Fruit fly (Drosophila melanogaster) whole organism, embryonic: Measurements from ENCODE around the gene eca.

ENCODE experiments used
- BEAF-32 ChIP-seq: fragments of 200-800 bp; sonication (Bioruptor generic); optimal IDR thresholded peaks from 3 replicates; lab custom pipeline; 2017; ENCODE audit warnings: missing biosample characterization, missing genetic modification characterization, mild to moderate bottlenecking, moderate library complexity, missing genetic modification reagents
- Bdp1 ChIP-seq: fragments of 200-800 bp; sonication (Bioruptor generic); optimal IDR thresholded peaks from 3 replicates; lab custom pipeline; 2016; ENCODE audit warnings: missing biosample characterization, missing genetic modification characterization
- Bgb ChIP-seq: fragments of 200-800 bp; sonication (Bioruptor generic); IDR thresholded peaks from 2 replicates; pipeline ENCODE4 v1.3.6; 2022; ENCODE audit warnings: missing biosample characterization, missing genetic modification characterization; ENCODE audit not compliant: partially characterized antibody
- CG10267 ChIP-seq: fragments of 200-800 bp; sonication (Bioruptor generic); optimal IDR thresholded peaks from 2 replicates; lab custom pipeline; 2018; ENCODE audit warnings: missing biosample characterization, mild to moderate bottlenecking, missing genetic modification characterization, moderate library complexity
- CG10431 ChIP-seq: fragments of 200-800 bp; sonication (Bioruptor generic); optimal IDR thresholded peaks from 3 replicates; lab custom pipeline; 2018; ENCODE audit warnings: missing biosample characterization, mild to moderate bottlenecking, missing genetic modification characterization
- CG10979 ChIP-seq: fragments of 200-800 bp; sonication (Bioruptor generic); optimal IDR thresholded peaks from 2 replicates; lab custom pipeline; 2018; ENCODE audit warnings: missing biosample characterization, mild to moderate bottlenecking, missing genetic modification characterization, moderate library complexity
- CG1233 ChIP-seq: fragments of 200-800 bp; sonication (Bioruptor generic); optimal IDR thresholded peaks from 4 replicates; lab custom pipeline; 2018; ENCODE audit warnings: missing biosample characterization, mild to moderate bottlenecking, missing genetic modification characterization
- CG14710 ChIP-seq: fragments of 200-800 bp; sonication (Bioruptor generic); optimal IDR thresholded peaks from 3 replicates; lab custom pipeline; 2019; ENCODE audit warnings: missing biosample characterization, mild to moderate bottlenecking, missing genetic modification characterization, moderate library complexity
- CG15514 ChIP-seq: fragments of 200-800 bp; sonication (Bioruptor generic); optimal IDR thresholded peaks from 3 replicates; lab custom pipeline; 2017; ENCODE audit warnings: missing biosample characterization, missing genetic modification characterization, mild to moderate bottlenecking, moderate library complexity, missing genetic modification reagents
- CG1603 ChIP-seq: fragments of 200-800 bp; sonication (Bioruptor generic); optimal IDR thresholded peaks from 2 replicates; lab custom pipeline; 2019; ENCODE audit warnings: missing biosample characterization, mild to moderate bottlenecking, missing genetic modification characterization, moderate library complexity
- CG17186 ChIP-seq: fragments of 200-800 bp; sonication (Bioruptor generic); optimal IDR thresholded peaks from 3 replicates; lab custom pipeline; 2017; ENCODE audit warnings: missing biosample characterization, missing genetic modification reagents, missing genetic modification characterization
- CG2712 ChIP-seq: fragments of 200-800 bp; optimal IDR thresholded peaks from 3 replicates; lab custom pipeline; 2019; ENCODE audit warnings: missing biosample characterization, mild to moderate bottlenecking, missing genetic modification characterization, moderate library complexity
- CG6254 ChIP-seq: fragments of 200-800 bp; sonication (Bioruptor generic); optimal IDR thresholded peaks from 3 replicates; lab custom pipeline; 2017; ENCODE audit warnings: mild to moderate bottlenecking, missing biosample characterization, missing genetic modification reagents, missing genetic modification characterization
- CkIIα-i1 ChIP-seq: fragments of 200-800 bp; sonication (Bioruptor generic); IDR thresholded peaks from 2 replicates; pipeline ENCODE4 v1.3.6; 2022; ENCODE audit warnings: missing biosample characterization, missing genetic modification characterization
- D ChIP-seq, 2 experiments: fragments of 200-800 bp in 1 of 2; fragments of >200 bp in 1 of 2; sonication (Bioruptor generic) in 1 of 2; optimal IDR thresholded peaks; 2 replicates in 1 of 2; 3 replicates in 1 of 2; lab custom pipeline; 2017; ENCODE audit warnings: mild to moderate bottlenecking in 1 of 2, missing biosample characterization in 1 of 2, missing genetic modification characterization in 1 of 2, missing genetic modification reagents in 1 of 2
- Dll ChIP-seq: fragments of 200-800 bp; sonication (Bioruptor generic); IDR thresholded peaks from 4 replicates; pipeline ENCODE4 v1.3.6; 2022; ENCODE audit warnings: missing biosample characterization, missing genetic modification characterization; ENCODE audit not compliant: partially characterized antibody
- Dp ChIP-seq: fragments of 200-800 bp; sonication (Bioruptor generic); optimal IDR thresholded peaks from 2 replicates; lab custom pipeline; 2018; ENCODE audit warnings: missing biosample characterization, mild to moderate bottlenecking, missing genetic modification characterization, moderate library complexity
- E2f1 ChIP-seq: fragments of 200-800 bp; sonication (Bioruptor generic); IDR thresholded peaks from 2 replicates; pipeline ENCODE4 v1.3.6; 2022; ENCODE audit warnings: missing biosample characterization, missing genetic modification characterization
- Elba2 ChIP-seq: fragments of 200-800 bp; sonication (Bioruptor generic); optimal IDR thresholded peaks from 3 replicates; lab custom pipeline; 2016; ENCODE audit warnings: missing biosample characterization, missing genetic modification characterization
- HmgZ ChIP-seq: fragments of 200-800 bp; sonication (Bioruptor generic); optimal IDR thresholded peaks from 2 replicates; lab custom pipeline; 2018; ENCODE audit warnings: missing biosample characterization, mild to moderate bottlenecking, missing genetic modification characterization
- Hsf ChIP-seq: fragments of 200-800 bp; sonication (Bioruptor generic); optimal IDR thresholded peaks from 3 replicates; lab custom pipeline; 2016; ENCODE audit warnings: missing biosample characterization, missing genetic modification characterization
- MBD-R2 ChIP-seq: fragments of 200-800 bp; sonication (Bioruptor generic); IDR thresholded peaks from 2 replicates; pipeline ENCODE4 v1.3.6; 2022; ENCODE audit warnings: missing biosample characterization, missing genetic modification characterization
- Med ChIP-seq: fragments of 200-800 bp; sonication (Bioruptor generic); peaks from one replicate; lab custom pipeline; 2016; ENCODE audit warnings: missing biosample characterization, missing genetic modification characterization, mild to moderate bottlenecking, inconsistent platforms, moderate library complexity
- Rfx ChIP-seq: fragments of 200-800 bp; sonication (Bioruptor generic); IDR thresholded peaks from 2 replicates; pipeline ENCODE4 v1.3.6; 2022; ENCODE audit warnings: missing biosample characterization, missing genetic modification characterization
- Spps ChIP-seq: fragments of 200-800 bp; sonication (Bioruptor generic); optimal IDR thresholded peaks from 2 replicates; lab custom pipeline; 2018; ENCODE audit warnings: missing biosample characterization, mild to moderate bottlenecking, missing genetic modification characterization
- YL-1 ChIP-seq: fragments of 200-800 bp; sonication (Bioruptor generic); optimal IDR thresholded peaks from 3 replicates; lab custom pipeline; 2017; ENCODE audit warnings: missing biosample characterization, mild to moderate bottlenecking, missing genetic modification characterization
- bbx ChIP-seq: fragments of 200-800 bp; sonication (Bioruptor generic); IDR thresholded peaks from 2 replicates; pipeline ENCODE4 v1.3.6; 2022; ENCODE audit warnings: missing biosample characterization, missing genetic modification characterization; ENCODE audit not compliant: partially characterized antibody
- bigmax ChIP-seq: fragments of 200-800 bp; sonication (Bioruptor generic); optimal IDR thresholded peaks from 2 replicates; lab custom pipeline; 2018; ENCODE audit warnings: missing biosample characterization, mild to moderate bottlenecking, missing genetic modification characterization
- crp ChIP-seq, 2 experiments: fragments of 200-800 bp; sonication (Bioruptor generic); optimal IDR thresholded peaks; 2 replicates in 1 of 2; 3 replicates in 1 of 2; lab custom pipeline; 2017; ENCODE audit warnings: missing biosample characterization in 2 of 2, missing genetic modification characterization in 2 of 2, mild to moderate bottlenecking in 1 of 2, moderate library complexity in 1 of 2
- dmrt11E ChIP-seq: fragments of 200-800 bp; sonication (Bioruptor generic); optimal IDR thresholded peaks from 3 replicates; lab custom pipeline; 2018; ENCODE audit warnings: missing biosample characterization, mild to moderate bottlenecking, missing genetic modification characterization, moderate library complexity
- fd3F ChIP-seq: fragments of 200-800 bp; sonication (Bioruptor generic); optimal IDR thresholded peaks from 2 replicates; lab custom pipeline; 2018; ENCODE audit warnings: missing biosample characterization, mild to moderate bottlenecking, missing genetic modification characterization, moderate library complexity
- gcm ChIP-seq: fragments of 200-800 bp; sonication (Bioruptor generic); optimal IDR thresholded peaks from 2 replicates; lab custom pipeline; 2019; ENCODE audit warnings: missing biosample characterization, mild to moderate bottlenecking, missing genetic modification characterization, moderate library complexity
- gro ChIP-seq: fragments of 200-800 bp; sonication (Bioruptor generic); optimal IDR thresholded peaks from 2 replicates; lab custom pipeline; 2016; ENCODE audit warnings: missing biosample characterization, missing genetic modification characterization
- gsb ChIP-seq: fragments of 200-800 bp; sonication (Bioruptor generic); IDR thresholded peaks from 2 replicates; pipeline ENCODE4 v1.3.6; 2022; ENCODE audit warnings: missing biosample characterization, missing genetic modification characterization
- hb ChIP-seq: fragments of 200-800 bp; sonication (Bioruptor generic); IDR thresholded peaks from 3 replicates; pipeline ENCODE4 v1.3.6; 2022; ENCODE audit warnings: missing biosample characterization, missing genetic modification characterization; ENCODE audit not compliant: partially characterized antibody
- knrl ChIP-seq: fragments of 200-800 bp; sonication (Bioruptor generic); IDR thresholded peaks from 3 replicates; pipeline ENCODE4 v1.3.6; 2022; ENCODE audit warnings: missing biosample characterization, missing genetic modification characterization; ENCODE audit not compliant: partially characterized antibody
- pho ChIP-seq: fragments of 200-800 bp; sonication (Bioruptor generic); optimal IDR thresholded peaks from 2 replicates; lab custom pipeline; 2016; ENCODE audit warnings: missing biosample characterization, missing genetic modification characterization
- pzg ChIP-seq: fragments of 200-800 bp; sonication (Bioruptor generic); optimal IDR thresholded peaks from 3 replicates; lab custom pipeline; 2018; ENCODE audit warnings: missing biosample characterization, mild to moderate bottlenecking, missing genetic modification characterization, moderate library complexity
- ro ChIP-seq: fragments of 200-800 bp; sonication (Bioruptor generic); IDR thresholded peaks from 2 replicates; pipeline ENCODE4 v1.3.6; 2022; ENCODE audit warnings: missing biosample characterization, missing genetic modification characterization
- row ChIP-seq: fragments of 200-800 bp; sonication (Bioruptor generic); IDR thresholded peaks from 3 replicates; pipeline ENCODE4 v1.3.6; 2022; ENCODE audit warnings: missing biosample characterization, missing genetic modification characterization
- sens ChIP-seq: fragments of 200-800 bp; sonication (Bioruptor generic); peaks from one replicate; lab custom pipeline; 2016; ENCODE audit warnings: missing biosample characterization, missing genetic modification characterization
- sim ChIP-seq: fragments of 200-800 bp; sonication (Bioruptor generic); IDR thresholded peaks from 2 replicates; pipeline ENCODE4 v1.3.6; 2022; ENCODE audit warnings: missing biosample characterization, missing genetic modification characterization
- slou ChIP-seq: fragments of 200-800 bp; sonication (Bioruptor generic); optimal IDR thresholded peaks from 3 replicates; lab custom pipeline; 2016; ENCODE audit warnings: missing biosample characterization, missing genetic modification characterization
- stwl ChIP-seq: fragments of 200-800 bp; sonication (Bioruptor generic); optimal IDR thresholded peaks from 3 replicates; lab custom pipeline; 2018; ENCODE audit warnings: missing biosample characterization, mild to moderate bottlenecking, missing genetic modification characterization, moderate library complexity
- tin ChIP-seq: fragments of 200-800 bp; sonication (Bioruptor generic); optimal IDR thresholded peaks from 3 replicates; lab custom pipeline; 2016; ENCODE audit warnings: missing biosample characterization, missing genetic modification characterization
- tll ChIP-seq, 2 experiments: fragments of 200-800 bp in 1 of 2; fragments of >200 bp in 1 of 2; sonication (Bioruptor generic) in 1 of 2; optimal IDR thresholded peaks; 2 replicates each; lab custom pipeline; 2017 to 2019; ENCODE audit warnings: missing biosample characterization in 2 of 2, missing genetic modification characterization in 2 of 2, mild to moderate bottlenecking in 1 of 2, moderate library complexity in 1 of 2
- vvl ChIP-seq: fragments of 200-800 bp; sonication (Bioruptor generic); IDR thresholded peaks from 2 replicates; pipeline ENCODE4 v1.3.6; 2022; ENCODE audit warnings: missing biosample characterization, missing genetic modification characterization
- zf30C ChIP-seq: fragments of 200-800 bp; sonication (Bioruptor generic); optimal IDR thresholded peaks from 3 replicates; lab custom pipeline; 2018; ENCODE audit warnings: missing biosample characterization, mild to moderate bottlenecking, missing genetic modification characterization

Gene eca

dm6 chr3R:9679746-9680145 is 5.5 kb downstream of the eca start, which contains the start of gene nmdyn-D7 (continued):
- TF ChIP-seq fd3F (peak; percentile 13), bbx (GFP tag; lab: Robert Waterston, UW) (peak; percentile 54), tll (GFP tag; optimal IDR thresholded peaks at IDR 0.05; lab: Kevin White, UChicago) (no peak), CG10979 (no peak), vvl (GFP tag; lab: Robert Waterston, UW) (peak; percentile 30; the same call in 1 of the 2 replicates), knrl (0 out of 3 replicates have a peak, but pooled peaks have one; percentile 8), Bgb (peak; percentile 37; the same call in 1 of the 2 replicates), CG6254 (GFP tag; lab: Kevin White, UChicago) (no peak), CG14710 (tag; lab: Kevin White, UChicago) (peak; percentile 38), BEAF-32 (GFP tag; lab: Kevin White, UChicago) (peak; percentile 2), Med (GFP tag; lab: Kevin White, UChicago) (peak; percentile 64), CG10267 (tag; lab: Kevin White, UChicago) (peak; percentile 22), bigmax (GFP tag; lab: Kevin White, UChicago) (peak; percentile 34), YL-1 (GFP tag; lab: Kevin White, UChicago) (peak; percentile 50), CG15514 (GFP tag; lab: Kevin White, UChicago) (peak; percentile 11), sens (peak; percentile 37), dmrt11E (tag; lab: Kevin White, UChicago) (no peak), CG2712 (tag; lab: Kevin White, UChicago) (peak; percentile 1), sim (0 out of 2 replicates have a peak, but pooled peaks have one; percentile 28), HmgZ (peak; percentile 24), CG1603 (tag; lab: Kevin White, UChicago) (peak; percentile 26), stwl (tag; lab: Kevin White, UChicago) (peak; percentile 59), Dll (0 out of 4 replicates have a peak, but pooled peaks have one; percentile 42), MBD-R2 (GFP tag; lab: Robert Waterston, UW) (peak; percentile 71; the same call in 1 of the 2 replicates), Rfx (GFP tag; lab: Robert Waterston, UW) (peak; percentile 70), pzg (GFP tag; lab: Kevin White, UChicago) (peak; percentile 44), tin (GFP tag; lab: Kevin White, UChicago) (no peak), ro (GFP tag; lab: Robert Waterston, UW) (no peak), hb (GFP tag; lab: Robert Waterston, UW) (0 out of 3 replicates have a peak, but pooled peaks have one; percentile 45), Elba2 (GFP tag; lab: Kevin White, UChicago) (peak; percentile 18), CG17186 (GFP tag; lab: Kevin White, UChicago) (peak; percentile 23), Dp (GFP tag; lab: Kevin White, UChicago) (peak; percentile 93), row (peak; percentile 26; the same call in 1 of the 3 replicates)

- TF ChIP-seq CG1233 (GFP tag; lab: Kevin White, UChicago): no peak
- no peak for TF ChIP-seq gro (GFP tag; lab: Kevin White, UChicago)
- TF ChIP-seq slou (GFP tag; lab: Kevin White, UChicago): no peak
- peak in 1 of 2 experiments; percentile 11 for TF ChIP-seq crp (GFP tag; optimal IDR thresholded peaks at IDR 0.05; lab: Kevin White, UChicago)
- TF ChIP-seq Bdp1: peak; percentile 15
- TF ChIP-seq E2f1 (GFP tag; lab: Robert Waterston, UW): no peak
- no peak for TF ChIP-seq CkIIα-i1 (GFP tag; lab: Robert Waterston, UW)
- no peak for TF ChIP-seq Spps (tag; lab: Kevin White, UChicago)
- no peak for TF ChIP-seq CG10431 (GFP tag; lab: Kevin White, UChicago)
- TF ChIP-seq zf30C (GFP tag; lab: Kevin White, UChicago): no peak
- peak; percentile 9 for TF ChIP-seq Hsf (GFP tag; lab: Kevin White, UChicago)
- TF ChIP-seq CG17186 (GFP tag; lab: Kevin White, UChicago): peak; percentile 33
- no peak for TF ChIP-seq gsb (GFP tag; lab: Robert Waterston, UW)
- no peak for TF ChIP-seq gcm (GFP tag; lab: Kevin White, UChicago)
- peak; percentile 21 for TF ChIP-seq D (optimal IDR thresholded peaks at IDR 0.05; lab: Kevin White, UChicago)
- TF ChIP-seq D (GFP tag; optimal IDR thresholded peaks at IDR 0.05; lab: Kevin White, UChicago): no peak
- peak; percentile 24 for TF ChIP-seq pho (GFP tag; lab: Kevin White, UChicago)
These were observed 7.4 kb downstream of the eca start, which contains the start of gene p23 for dm6 chr3R:9677734-9678341. Gene p23, plus strand, starts transcription at chr3R:9677927.
